Worm (Caenorhabditis elegans) whole organism, L1 larva: Measurements from ENCODE around the gene mrpl-12.
"Not testable (repeated sequence)": the region's sequence is repeated elsewhere in the genome, so short reads cannot be mapped to it uniquely, and the experiment has no call there.

Experiments
- F16B12.6 ChIP-seq: fragments of 150-350 bp; optimal IDR thresholded peaks from 2 replicates; lab custom pipeline; 2014; ENCODE audit warnings: missing biosample characterization, missing genetic modification characterization
- Y116A8C.19 ChIP-seq: sonication (generic microtip); optimal IDR thresholded peaks from 2 replicates; lab custom pipeline; 2016; ENCODE audit warnings: missing compliant biosample characterization, missing genetic modification characterization, borderline replicate concordance
- ceh-8 ChIP-seq: fragments of 200-800 bp; sonication (Bioruptor generic); optimal IDR thresholded peaks from 2 replicates; lab custom pipeline; 2018; ENCODE audit warnings: mild to moderate bottlenecking, missing genetic modification characterization, moderate library complexity, missing compliant biosample characterization
- ceh-82 ChIP-seq, 3 experiments: fragments of 150-350 bp in 1 of 3; sonication (generic microtip) in 2 of 3; optimal IDR thresholded peaks; 2 replicates each; lab custom pipeline; 2014 to 2017; ENCODE audit warnings: missing biosample characterization in 3 of 3, missing genetic modification characterization in 3 of 3
- efl-1 ChIP-seq, 4 experiments: fragments of 150-350 bp; optimal IDR thresholded peaks in 3 of 4; peaks in 1 of 4; 1 replicate in 1 of 4; 2 replicates in 3 of 4; lab custom pipeline; 2014; ENCODE audit warnings: missing biosample characterization in 2 of 4, missing genetic modification characterization in 2 of 4, missing genetic modification reagents in 2 of 4
- egl-13 ChIP-seq: sonication (generic microtip); optimal IDR thresholded peaks from 2 replicates; lab custom pipeline; 2016; ENCODE audit warnings: missing genotype, missing genetic modification reagents, missing genetic modification characterization, missing compliant biosample characterization
- fkh-10 ChIP-seq: sonication (generic microtip); optimal IDR thresholded peaks from 2 replicates; lab custom pipeline; 2017; ENCODE audit warnings: missing biosample characterization, missing genetic modification reagents, missing genetic modification characterization
- fkh-8 ChIP-seq: sonication (generic microtip); optimal IDR thresholded peaks from 2 replicates; lab custom pipeline; 2016; ENCODE audit warnings: mild to moderate bottlenecking, missing genetic modification characterization, missing compliant biosample characterization
- grh-1 ChIP-seq: fragments of 200-800 bp; sonication (Bioruptor generic); IDR thresholded peaks from 2 replicates; pipeline ENCODE4 v1.3.6; 2022; ENCODE audit warnings: missing genetic modification reagents, missing genetic modification characterization, missing compliant biosample characterization
- irx-1 ChIP-seq: sonication (generic microtip); optimal IDR thresholded peaks from 2 replicates; lab custom pipeline; 2016; ENCODE audit warnings: missing genetic modification characterization, missing compliant biosample characterization
- isw-1 ChIP-seq: fragments of 200-800 bp; sonication (Bioruptor generic); IDR thresholded peaks from 2 replicates; pipeline ENCODE4 v1.3.6; 2022; ENCODE audit warnings: missing genetic modification characterization, missing compliant biosample characterization
- jun-1 ChIP-seq: fragments of 150-350 bp; optimal IDR thresholded peaks from 2 replicates; lab custom pipeline; 2014; ENCODE audit warnings: missing biosample characterization, missing genetic modification reagents, missing genetic modification characterization
- lin-39 ChIP-seq: fragments of 150-350 bp; optimal IDR thresholded peaks from 2 replicates; lab custom pipeline; 2014; ENCODE audit warnings: missing biosample characterization, missing genetic modification reagents, missing genetic modification characterization
- lsy-2 ChIP-seq, 2 experiments: fragments of 150-350 bp; optimal IDR thresholded peaks; 2 replicates each; lab custom pipeline; 2014; ENCODE audit warnings: missing biosample characterization in 2 of 2, missing genetic modification characterization in 2 of 2
- mdl-1 ChIP-seq, 2 experiments: fragments of 150-350 bp; optimal IDR thresholded peaks; 2 replicates each; lab custom pipeline; 2014 to 2017; ENCODE audit warnings: missing biosample characterization in 2 of 2, missing genetic modification characterization in 2 of 2, inconsistent platforms in 1 of 2
- mef-2 ChIP-seq: fragments of 150-350 bp; optimal IDR thresholded peaks from 2 replicates; lab custom pipeline; 2014; ENCODE audit warnings: missing biosample characterization, missing genetic modification characterization
- mep-1 ChIP-seq: fragments of 150-350 bp; optimal IDR thresholded peaks from 2 replicates; lab custom pipeline; 2014; ENCODE audit warnings: missing biosample characterization, missing genetic modification characterization
- nhr-12 ChIP-seq: sonication (generic microtip); optimal IDR thresholded peaks from 2 replicates; lab custom pipeline; 2017; ENCODE audit warnings: missing biosample characterization, missing genetic modification characterization
- nhr-20 ChIP-seq: sonication (generic microtip); optimal IDR thresholded peaks from 2 replicates; lab custom pipeline; 2016; ENCODE audit warnings: mild to moderate bottlenecking, missing genetic modification characterization, missing compliant biosample characterization
- nhr-237 ChIP-seq: fragments of 150-350 bp; optimal IDR thresholded peaks from 2 replicates; lab custom pipeline; 2014; ENCODE audit warnings: missing biosample characterization, missing genetic modification characterization
- nhr-28 ChIP-seq: fragments of 150-350 bp; optimal IDR thresholded peaks from 2 replicates; lab custom pipeline; 2014; ENCODE audit warnings: missing biosample characterization, missing genetic modification characterization
- nhr-71 ChIP-seq: sonication (generic microtip); optimal IDR thresholded peaks from 2 replicates; lab custom pipeline; 2016; ENCODE audit warnings: mild to moderate bottlenecking, missing genetic modification characterization, moderate library complexity, missing compliant biosample characterization
- nhr-77 ChIP-seq: fragments of 150-350 bp; optimal IDR thresholded peaks from 2 replicates; lab custom pipeline; 2014; ENCODE audit warnings: missing biosample characterization, missing genetic modification characterization
- nhr-84 ChIP-seq: sonication (generic microtip); optimal IDR thresholded peaks from 2 replicates; lab custom pipeline; 2017; ENCODE audit warnings: missing biosample characterization, missing genetic modification characterization
- nhr-85 ChIP-seq: sonication (generic microtip); peaks from one replicate; lab custom pipeline; 2016; ENCODE audit warnings: missing genetic modification characterization, inconsistent platforms, missing compliant biosample characterization
- nhr-90 ChIP-seq: sonication (generic microtip); optimal IDR thresholded peaks from 2 replicates; lab custom pipeline; 2016; ENCODE audit warnings: mild to moderate bottlenecking, missing genetic modification characterization, missing compliant biosample characterization; ENCODE audit not compliant: poor library complexity
- rnt-1 ChIP-seq: sonication (generic microtip); optimal IDR thresholded peaks from 2 replicates; lab custom pipeline; 2016; ENCODE audit warnings: mild to moderate bottlenecking, missing genetic modification characterization, moderate library complexity, missing compliant biosample characterization
- skn-1 ChIP-seq: fragments of 150-350 bp; optimal IDR thresholded peaks from 2 replicates; lab custom pipeline; 2014; ENCODE audit warnings: missing biosample characterization, missing genetic modification characterization
- snu-23 ChIP-seq: sonication (generic microtip); optimal IDR thresholded peaks from 2 replicates; lab custom pipeline; 2016; ENCODE audit warnings: missing genetic modification characterization, missing compliant biosample characterization
- unc-130 ChIP-seq: fragments of 150-350 bp; optimal IDR thresholded peaks from 2 replicates; lab custom pipeline; 2017; ENCODE audit warnings: missing biosample characterization, missing genetic modification characterization, inconsistent platforms
- xbp-1 ChIP-seq: sonication (generic microtip); optimal IDR thresholded peaks from 2 replicates; lab custom pipeline; 2016; ENCODE audit warnings: missing genetic modification characterization, missing compliant biosample characterization
- zip-4 ChIP-seq: fragments of 200-800 bp; sonication (Bioruptor generic); optimal IDR thresholded peaks from 2 replicates; lab custom pipeline; 2018; ENCODE audit warnings: mild to moderate bottlenecking, missing genetic modification characterization, moderate library complexity, missing compliant biosample characterization
- ztf-11 ChIP-seq, 2 experiments: sonication (generic microtip); optimal IDR thresholded peaks; 2 replicates each; lab custom pipeline; 2016 to 2017; ENCODE audit warnings: missing genetic modification characterization in 2 of 2, missing biosample characterization in 1 of 2, missing compliant biosample characterization in 1 of 2

Gene mrpl-12

DNA sequence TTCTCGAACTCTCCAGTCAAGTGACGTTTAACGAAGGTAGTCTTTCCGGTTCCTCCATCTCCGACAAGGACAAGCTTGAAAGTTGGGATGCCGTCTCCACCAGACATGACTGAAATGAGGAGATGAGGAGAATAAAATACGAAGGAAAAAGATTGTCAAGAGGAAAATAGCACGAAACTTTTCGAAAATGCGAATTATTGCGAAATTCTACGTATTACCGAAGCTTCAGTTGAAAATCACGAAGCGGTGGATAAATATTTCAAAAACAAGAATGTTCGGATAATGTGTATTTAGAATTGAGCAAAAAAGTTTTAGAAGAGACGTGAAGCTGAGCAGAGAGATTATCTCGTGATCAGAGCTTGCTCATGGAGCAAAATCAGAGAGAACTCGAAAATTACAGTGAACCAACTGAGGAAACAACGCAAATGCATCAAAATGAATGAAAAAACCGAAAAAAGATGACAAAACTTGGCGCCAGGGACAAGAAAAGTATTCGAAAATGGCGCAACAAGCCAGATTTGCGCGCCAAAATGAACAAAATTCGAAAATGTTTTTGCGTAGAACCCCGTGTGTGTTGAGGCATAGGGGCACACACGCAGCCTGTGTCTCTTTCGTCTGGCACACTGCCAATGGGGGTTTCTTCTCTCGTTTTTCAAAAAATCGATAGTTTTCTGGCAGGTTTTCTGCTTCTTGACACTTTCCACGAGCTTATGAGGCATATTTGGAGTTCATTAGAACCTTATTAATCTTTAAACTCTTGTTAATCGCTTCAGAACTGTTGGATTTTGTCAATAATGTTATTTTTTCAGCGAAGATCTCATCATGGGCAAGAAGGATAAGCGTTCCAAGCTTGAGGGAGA is 40.3 kb downstream of the mrpl-12 start, which contains the start of the genes ran-1 and dkc-1 (continued):
- TF ChIP-seq nhr-28 (tag; lab: Kevin White, UChicago) (no peak), nhr-20 (tag; lab: Kevin White, UChicago) (peak; percentile 55), skn-1 (tag; lab: Kevin White, UChicago) (peak; percentile 30), nhr-12 (tag; lab: Kevin White, UChicago) (no peak), egl-13 (tag; lab: Kevin White, UChicago) (no peak), mef-2 (tag; lab: Kevin White, UChicago) (no peak), unc-130 (peak; percentile 57), lsy-2 (tag; optimal IDR thresholded peaks at IDR 0.05; lab: Kevin White, UChicago) (peak; percentile 71 to 85), grh-1 (GFP tag; lab: Robert Waterston, UW) (no peak), xbp-1 (tag; lab: Kevin White, UChicago) (peak; percentile 55), fkh-10 (GFP tag; lab: Kevin White, UChicago) (no peak), rnt-1 (tag; lab: Kevin White, UChicago) (peak; percentile 46), fkh-8 (peak; percentile 73), nhr-85 (peak; percentile 78), mdl-1 (tag; optimal IDR thresholded peaks at IDR 0.05; lab: Kevin White, UChicago) (peak in 1 of 2 experiments; percentile 53), ceh-82 (tag; optimal IDR thresholded peaks at IDR 0.05; lab: Kevin White, UChicago) (peak; percentile 31 to 70 (median 35)), mep-1 (tag; lab: Kevin White, UChicago) (peak; percentile 72), nhr-77 (tag; lab: Kevin White, UChicago) (peak; percentile 59), zip-4 (GFP tag; lab: Kevin White, UChicago) (peak; percentile 77), lin-39 (tag; lab: Kevin White, UChicago) (no peak), irx-1 (tag; lab: Kevin White, UChicago) (peak; percentile 35), ceh-8 (GFP tag; lab: Kevin White, UChicago) (no peak), nhr-84 (tag; lab: Kevin White, UChicago) (no peak), snu-23 (GFP tag; lab: Kevin White, UChicago) (peak; percentile 78), Y116A8C.19 (tag; lab: Kevin White, UChicago) (no peak), ztf-11 (tag; optimal IDR thresholded peaks at IDR 0.05; lab: Kevin White, UChicago) (no peak), F16B12.6 (peak; percentile 63)

DNA sequence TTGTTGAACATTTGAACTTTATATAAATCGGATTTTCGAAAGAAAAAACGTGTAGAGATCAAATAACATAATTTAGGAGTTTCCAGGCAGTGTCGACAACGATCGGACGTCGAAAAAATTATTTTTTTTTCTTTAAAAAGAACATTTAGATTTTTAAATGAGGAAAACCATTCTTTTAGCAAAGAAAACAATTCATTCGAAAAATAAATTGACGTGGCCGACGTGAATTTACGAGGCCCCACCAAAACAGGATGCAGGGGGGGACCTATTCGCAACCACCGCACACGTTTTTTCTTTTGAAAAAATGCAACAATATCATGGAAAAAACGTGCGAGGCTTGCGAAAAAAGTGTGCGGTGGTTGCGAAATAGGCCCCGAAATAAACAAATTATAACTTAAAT is 42.5 kb downstream of the mrpl-12 start, which contains the start of gene enu-3.6:
enu-3.6 (plus strand) TSS at position 392 of the 400 bp plus-strand sequence.
- TF ChIP-seq isw-1 (GFP tag; lab: Robert Waterston, UW); nhr-71 (tag; lab: Kevin White, UChicago); jun-1: not testable (repeated sequence)

DNA sequence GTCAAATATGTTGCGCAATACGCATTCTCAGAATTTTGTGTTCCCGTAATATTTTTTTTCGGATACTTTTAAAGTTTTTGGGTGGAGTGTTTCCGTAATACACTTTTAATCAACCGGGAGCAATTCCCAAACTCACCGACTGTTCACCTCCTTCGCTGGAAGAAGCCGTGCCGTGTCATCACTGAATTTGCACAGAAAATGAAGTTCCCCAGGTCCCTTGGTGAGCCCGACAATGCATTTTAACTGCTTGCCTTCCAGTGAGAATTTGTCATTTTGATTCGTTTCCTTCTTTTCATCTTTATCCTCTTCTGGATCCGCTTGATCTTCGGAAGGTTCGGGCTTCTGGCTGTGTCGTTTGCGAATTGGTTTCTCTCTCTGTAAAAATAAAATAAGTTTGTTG is 46.8 kb downstream of the mrpl-12 start:
- TF ChIP-seq efl-1 (optimal IDR thresholded peaks at IDR 0.05; lab: Kevin White, UChicago) = no peak
- TF ChIP-seq efl-1 (GFP tag; optimal IDR thresholded peaks at IDR 0.05 in 1 of 2; lab: Kevin White, UChicago) = peak in 1 of 2 experiments; percentile 95
- TF ChIP-seq nhr-237 (tag; lab: Kevin White, UChicago) = no peak

DNA sequence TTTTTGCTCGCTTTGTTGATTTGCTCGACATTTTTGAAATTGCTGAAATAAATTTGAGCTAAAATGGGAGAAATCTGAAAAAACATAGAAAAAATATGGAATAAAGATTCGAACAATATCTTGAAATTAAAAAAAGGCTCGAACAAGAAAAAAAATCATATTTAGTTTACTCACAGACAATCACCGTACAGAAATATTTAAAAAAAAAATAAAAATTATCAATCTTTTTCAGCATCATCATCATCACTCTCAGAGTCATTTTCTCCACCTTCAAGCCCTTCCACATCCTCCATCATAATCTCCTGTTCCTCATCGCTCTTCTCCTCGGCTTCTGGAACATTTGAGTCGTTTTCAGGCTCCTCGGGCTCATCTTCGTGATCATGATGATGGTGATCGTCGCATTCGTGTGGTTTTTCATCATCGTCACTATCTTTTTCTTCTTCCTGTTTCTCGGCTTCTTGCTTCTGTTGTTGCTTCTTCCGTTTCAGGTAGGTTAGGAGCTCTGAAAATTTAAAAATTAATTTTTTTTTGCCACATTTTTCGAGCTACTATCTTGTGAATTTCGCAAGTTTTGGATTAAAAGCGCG is 48.0 kb downstream of the mrpl-12 start, which contains the start of gene hpl-2:
hpl-2 (minus strand) TSS at position 51 of the 587 bp plus-strand sequence.
- TF ChIP-seq efl-1 (optimal IDR thresholded peaks at IDR 0.05; lab: Kevin White, UChicago) (no peak), efl-1 (GFP tag; optimal IDR thresholded peaks at IDR 0.05 in 1 of 2; lab: Kevin White, UChicago) (peak in 1 of 2 experiments; percentile 93), nhr-90 (tag; lab: Kevin White, UChicago) (no peak)
